Worm (Caenorhabditis elegans): ENCODE data around the gene str-214.

str-214 gene

DNA sequence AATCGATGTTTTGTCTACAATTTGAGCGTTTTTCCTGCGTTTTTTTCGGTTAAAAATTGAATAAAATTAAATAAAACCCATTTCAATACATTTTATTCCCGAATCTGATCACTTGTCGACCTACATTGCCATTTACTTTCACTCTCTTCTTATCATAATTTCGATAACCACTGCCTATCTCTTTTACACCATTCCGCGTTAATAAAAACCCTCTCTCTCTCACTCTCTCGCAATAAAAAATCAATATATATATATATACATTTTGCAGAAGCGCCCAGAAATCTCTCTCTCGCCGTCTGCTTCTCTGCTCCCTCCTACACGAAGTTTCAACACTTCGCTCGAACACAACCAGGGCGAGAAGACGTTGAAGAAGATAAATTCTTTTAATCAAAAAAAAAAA, 42.1 kb downstream of the str-214 start, which contains the start of gene pptr-1 (continued):
- TF ChIP-seq F23B12.7 (tag; optimal IDR thresholded peaks at IDR 0.05; ENCODE audit: insufficient read depth): no peak
- peak; percentile 32; the same call in 1 of the 2 replicates for TF ChIP-seq hmg-1.2 (GFP tag; IDR thresholded peaks at IDR 0.05)
- no peak for TF ChIP-seq snpc-1.1 (tag; optimal IDR thresholded peaks at IDR 0.05; ENCODE audit: insufficient read depth)

DNA sequence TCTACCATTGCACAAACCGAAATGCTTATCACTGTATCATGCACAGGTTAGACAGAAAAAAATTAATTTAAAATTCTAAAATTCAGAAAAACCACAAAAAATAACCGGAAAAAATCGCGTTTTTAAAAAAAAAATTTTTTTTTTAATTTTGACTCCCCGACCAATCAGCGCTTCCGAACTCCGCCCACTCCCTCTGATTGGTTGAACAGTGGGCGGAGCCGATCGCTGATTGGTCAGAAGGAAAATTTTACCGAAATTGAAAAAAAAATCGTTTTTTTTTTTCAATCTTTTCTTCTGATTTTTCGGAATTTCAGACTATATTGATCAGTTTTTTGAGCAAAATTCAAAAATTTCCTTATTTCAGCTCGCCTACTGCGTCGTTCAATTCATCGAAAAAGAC, 46.2 kb downstream of the str-214 start:
- TF ChIP-seq madf-8 (GFP tag; conservative IDR thresholded peaks at IDR 0.05): no peak
- TF ChIP-seq ztf-18 (tag; optimal IDR thresholded peaks at IDR 0.05): no peak
- no peak for TF ChIP-seq madf-3 (GFP tag; IDR thresholded peaks at IDR 0.05)
- TF ChIP-seq cebp-1 (GFP tag; IDR thresholded peaks at IDR 0.05): no peak
- TF ChIP-seq cebp-1 (tag; optimal IDR thresholded peaks at IDR 0.05): no peak
- TF ChIP-seq nfyb-1 (GFP tag; IDR thresholded peaks at IDR 0.05): peak; percentile 98
